Worm (Caenorhabditis elegans) whole organism, mixed stage, embryonic: ENCODE results near the gene Y45F10B.59.
"Not testable (repeated sequence)": the region's sequence is repeated elsewhere in the genome, so short reads cannot be mapped to it uniquely, and the experiment has no call there.

Experiments used
- M03D4.4 ChIP-seq: sonication (generic microtip); optimal IDR thresholded peaks from 2 replicates; lab custom pipeline; 2017; ENCODE audit warnings: mild to moderate bottlenecking, missing genetic modification characterization, missing compliant biosample characterization
- bed-3 ChIP-seq: fragments of 200-800 bp; sonication (Bioruptor generic); optimal IDR thresholded peaks from 3 replicates; lab custom pipeline; 2018; ENCODE audit warnings: mild to moderate bottlenecking, missing genetic modification characterization, moderate library complexity, missing compliant biosample characterization
- blmp-1 ChIP-seq: fragments of 150-350 bp; optimal IDR thresholded peaks from 2 replicates; lab custom pipeline; 2014; ENCODE audit warnings: missing biosample characterization, missing genetic modification characterization
- ceh-39 ChIP-seq: fragments of 150-350 bp; optimal IDR thresholded peaks from 2 replicates; lab custom pipeline; 2014; ENCODE audit warnings: missing biosample characterization, missing genetic modification characterization
- ceh-43 ChIP-seq: fragments of 200-800 bp; sonication (Bioruptor generic); optimal IDR thresholded peaks from 2 replicates; lab custom pipeline; 2018; ENCODE audit warnings: mild to moderate bottlenecking, missing genetic modification characterization, moderate library complexity, missing compliant biosample characterization
- ceh-83 ChIP-seq: fragments of 200-800 bp; sonication (Bioruptor generic); optimal IDR thresholded peaks from 2 replicates; lab custom pipeline; 2018; ENCODE audit warnings: mild to moderate bottlenecking, missing genetic modification characterization, missing compliant biosample characterization
- ces-1 ChIP-seq: fragments of 150-350 bp; optimal IDR thresholded peaks from 2 replicates; lab custom pipeline; 2014; ENCODE audit warnings: missing biosample characterization, missing genetic modification reagents, missing genetic modification characterization
- drap-1 ChIP-seq: fragments of 200-800 bp; sonication (Bioruptor generic); optimal IDR thresholded peaks from 3 replicates; lab custom pipeline; 2018; ENCODE audit warnings: mild to moderate bottlenecking, missing genetic modification characterization, missing compliant biosample characterization
- elt-3 ChIP-seq: fragments of 150-350 bp; optimal IDR thresholded peaks from 2 replicates; lab custom pipeline; 2014; ENCODE audit warnings: missing biosample characterization, missing genetic modification characterization
- ham-2 ChIP-seq: fragments of 200-800 bp; sonication (Bioruptor generic); optimal IDR thresholded peaks from 2 replicates; lab custom pipeline; 2018; ENCODE audit warnings: mild to moderate bottlenecking, missing genetic modification characterization, missing compliant biosample characterization
- hlh-1 ChIP-seq: fragments of 150-350 bp; optimal IDR thresholded peaks from 2 replicates; lab custom pipeline; 2014; ENCODE audit warnings: missing biosample characterization, missing genetic modification reagents, missing genetic modification characterization
- lin-13 ChIP-seq: fragments of 150-350 bp; optimal IDR thresholded peaks from 2 replicates; lab custom pipeline; 2014; ENCODE audit warnings: missing biosample characterization, missing genetic modification characterization
- lin-32 ChIP-seq: fragments of 200-800 bp; sonication (Bioruptor generic); optimal IDR thresholded peaks from 2 replicates; lab custom pipeline; 2018; ENCODE audit warnings: mild to moderate bottlenecking, missing genetic modification characterization, missing compliant biosample characterization
- lsy-2 ChIP-seq: fragments of 150-350 bp; optimal IDR thresholded peaks from 2 replicates; lab custom pipeline; 2014; ENCODE audit warnings: missing biosample characterization, missing genetic modification characterization
- mab-5 ChIP-seq: fragments of 150-350 bp; optimal IDR thresholded peaks from 2 replicates; lab custom pipeline; 2014; ENCODE audit warnings: missing biosample characterization, missing genetic modification characterization
- mep-1 ChIP-seq: fragments of 150-350 bp; optimal IDR thresholded peaks from 2 replicates; lab custom pipeline; 2017; ENCODE audit warnings: missing biosample characterization, missing genetic modification reagents, missing genetic modification characterization, inconsistent platforms
- nhr-12 ChIP-seq: fragments of 150-350 bp; optimal IDR thresholded peaks from 2 replicates; lab custom pipeline; 2014; ENCODE audit warnings: missing biosample characterization, missing genetic modification characterization
- nhr-2 ChIP-seq: fragments of 150-350 bp; optimal IDR thresholded peaks from 2 replicates; lab custom pipeline; 2014; ENCODE audit warnings: missing biosample characterization, missing genetic modification characterization
- nhr-237 ChIP-seq: fragments of 150-350 bp; optimal IDR thresholded peaks from 2 replicates; lab custom pipeline; 2014; ENCODE audit warnings: missing biosample characterization, missing genetic modification characterization
- nhr-28 ChIP-seq: fragments of 150-350 bp; optimal IDR thresholded peaks from 2 replicates; lab custom pipeline; 2014; ENCODE audit warnings: missing biosample characterization, missing genetic modification characterization
- nhr-76 ChIP-seq: sonication (generic microtip); optimal IDR thresholded peaks from 2 replicates; lab custom pipeline; 2017; ENCODE audit warnings: missing biosample characterization, missing genetic modification characterization
- pha-4 ChIP-seq: fragments of 150-350 bp; optimal IDR thresholded peaks from 2 replicates; lab custom pipeline; 2018; ENCODE audit warnings: missing biosample characterization, missing genetic modification reagents, missing genetic modification characterization
- sem-2 ChIP-seq: fragments of 200-800 bp; sonication (Bioruptor generic); optimal IDR thresholded peaks from 2 replicates; lab custom pipeline; 2018; ENCODE audit warnings: mild to moderate bottlenecking, missing genetic modification characterization, missing compliant biosample characterization
- snpc-4 ChIP-seq: fragments of 150-350 bp; optimal IDR thresholded peaks from 2 replicates; lab custom pipeline; 2014; ENCODE audit warnings: missing biosample characterization, missing genetic modification characterization
- sptf-1 ChIP-seq: sonication (generic microtip); optimal IDR thresholded peaks from 2 replicates; lab custom pipeline; 2017; ENCODE audit warnings: mild to moderate bottlenecking, missing genetic modification characterization, moderate library complexity, missing compliant biosample characterization
- tbx-8 ChIP-seq: fragments of 200-800 bp; sonication (Bioruptor generic); optimal IDR thresholded peaks from 2 replicates; lab custom pipeline; 2018; ENCODE audit warnings: mild to moderate bottlenecking, missing genetic modification characterization, moderate library complexity, missing compliant biosample characterization
- unc-120 ChIP-seq: sonication (generic microtip); optimal IDR thresholded peaks from 2 replicates; lab custom pipeline; 2017; ENCODE audit warnings: missing genetic modification characterization, missing compliant biosample characterization; ENCODE audit not compliant: poor library complexity, severe bottlenecking
- unc-39 ChIP-seq: fragments of 150-350 bp; optimal IDR thresholded peaks from 2 replicates; lab custom pipeline; 2014; ENCODE audit warnings: missing biosample characterization, missing genetic modification characterization
- zip-8 ChIP-seq: fragments of 150-350 bp; optimal IDR thresholded peaks from 2 replicates; lab custom pipeline; 2014; ENCODE audit warnings: missing biosample characterization, missing genetic modification characterization

Gene Y45F10B.59

DNA sequence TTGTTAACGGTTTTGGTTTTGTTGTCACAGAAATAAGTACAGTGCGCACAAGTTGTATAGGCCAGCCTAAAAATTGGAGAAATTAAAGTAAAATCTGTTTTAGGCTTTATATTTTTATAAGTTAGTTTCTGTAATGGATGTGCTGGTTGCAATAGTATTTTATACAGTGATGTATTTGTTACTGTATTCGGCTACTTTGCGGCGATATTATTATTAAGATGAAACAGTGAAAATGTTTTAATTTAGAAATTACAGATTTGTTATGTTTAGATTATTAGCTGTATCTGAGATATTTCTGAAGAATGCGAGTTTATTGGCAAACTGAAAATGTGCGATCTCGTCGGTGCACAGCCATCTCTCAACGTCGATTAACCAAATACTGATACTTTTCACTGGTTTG, 45.1 kb downstream of the Y45F10B.59 start, which contains the start of gene ule-4:
Gene ule-4 (minus strand): TSS at position 101 of the 400 bp plus-strand sequence.
- no peak for TF ChIP-seq zip-8 (tag; lab: Kevin White, UChicago)
- no peak for TF ChIP-seq unc-120 (tag; lab: Kevin White, UChicago)
- TF ChIP-seq hlh-1 (tag; lab: Kevin White, UChicago): no peak
- TF ChIP-seq ces-1 (GFP tag; lab: Kevin White, UChicago): no peak
- no peak for TF ChIP-seq snpc-4 (tag; lab: Kevin White, UChicago)
- TF ChIP-seq pha-4: no peak
- no peak for TF ChIP-seq nhr-2 (tag; lab: Kevin White, UChicago)
- TF ChIP-seq sem-2: no peak
- no peak for TF ChIP-seq lin-32 (GFP tag; lab: Kevin White, UChicago)
- TF ChIP-seq nhr-12 (tag; lab: Kevin White, UChicago): no peak
- no peak for TF ChIP-seq nhr-28
- no peak for TF ChIP-seq tbx-8
- TF ChIP-seq elt-3 (tag; lab: Kevin White, UChicago): no peak
- TF ChIP-seq drap-1 (GFP tag; lab: Kevin White, UChicago): no peak
- TF ChIP-seq, all 35 proteins: peak for 0

DNA sequence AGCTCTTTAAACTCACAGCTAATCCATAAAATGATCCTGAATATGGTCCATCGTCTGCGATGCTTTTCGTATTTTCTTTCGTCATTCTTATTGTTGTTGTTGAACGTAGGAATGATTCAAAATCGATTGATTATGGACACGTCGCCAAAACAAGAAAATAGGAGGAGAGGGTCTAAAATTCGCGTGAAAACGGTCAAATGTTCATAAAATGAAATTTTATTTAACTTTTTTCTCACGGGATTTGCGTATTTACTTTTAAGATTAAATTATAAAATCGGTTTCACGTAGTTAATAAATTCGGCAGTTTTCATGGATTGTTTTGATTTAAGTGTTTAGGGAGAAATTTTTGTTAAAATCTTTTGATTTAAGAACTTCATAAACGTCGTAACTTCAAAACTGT, 46.7 kb downstream of the Y45F10B.59 start, which contains the start of gene C08F11.10:
Gene C08F11.10 (minus strand): TSS at position 101 of the 400 bp plus-strand sequence.
- TF ChIP-seq unc-39 (tag; lab: Kevin White, UChicago) (no peak), pha-4 (no peak), lsy-2 (tag; lab: Kevin White, UChicago) (no peak), M03D4.4 (tag; lab: Kevin White, UChicago) (no peak), ham-2 (no peak), hlh-1 (tag; lab: Kevin White, UChicago) (no peak), unc-120 (tag; lab: Kevin White, UChicago) (no peak), blmp-1 (tag; lab: Kevin White, UChicago) (no peak), bed-3 (GFP tag; lab: Kevin White, UChicago) (no peak), sptf-1 (tag; lab: Kevin White, UChicago) (no peak), ceh-43 (no peak), ceh-83 (GFP tag; lab: Kevin White, UChicago) (no peak), mab-5 (tag; lab: Kevin White, UChicago) (no peak), snpc-4 (tag; lab: Kevin White, UChicago) (no peak), lin-13 (tag; lab: Kevin White, UChicago) (no peak), nhr-76 (tag; lab: Kevin White, UChicago) (no peak), ceh-39 (tag; lab: Kevin White, UChicago) (no peak), mep-1 (tag; lab: Kevin White, UChicago) (no peak)
- TF ChIP-seq, all 35 proteins: peak for 0

DNA sequence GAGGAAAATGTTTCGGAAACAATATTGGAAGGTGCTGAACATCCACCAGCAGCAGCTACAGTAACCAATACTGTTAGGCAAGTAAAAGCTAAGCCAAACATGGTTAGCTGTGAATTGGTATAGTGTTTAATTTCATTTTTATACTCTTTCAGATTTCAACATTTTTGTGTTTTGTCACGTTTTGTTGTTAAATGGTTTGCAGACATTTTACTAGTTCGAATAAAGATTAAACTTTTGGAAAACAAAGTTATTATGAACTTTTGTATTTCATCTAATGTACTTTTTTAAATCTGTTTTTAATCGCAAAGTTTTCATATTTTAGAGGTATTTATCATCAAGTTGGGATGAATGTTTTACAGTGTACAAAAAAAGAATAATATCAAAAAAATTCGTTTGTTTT, 47.8 kb downstream of the Y45F10B.59 start, which contains the start of gene C08F11.17:
Gene C08F11.17 (minus strand): TSS at position 101 of the 400 bp plus-strand sequence.
- TF ChIP-seq lin-32 (GFP tag; lab: Kevin White, UChicago): no peak
- no peak for TF ChIP-seq blmp-1 (tag; lab: Kevin White, UChicago)
- TF ChIP-seq ceh-39 (tag; lab: Kevin White, UChicago): no peak
- no peak for TF ChIP-seq pha-4
- TF ChIP-seq snpc-4 (tag; lab: Kevin White, UChicago): no peak
- TF ChIP-seq lin-13 (tag; lab: Kevin White, UChicago): no peak

DNA sequence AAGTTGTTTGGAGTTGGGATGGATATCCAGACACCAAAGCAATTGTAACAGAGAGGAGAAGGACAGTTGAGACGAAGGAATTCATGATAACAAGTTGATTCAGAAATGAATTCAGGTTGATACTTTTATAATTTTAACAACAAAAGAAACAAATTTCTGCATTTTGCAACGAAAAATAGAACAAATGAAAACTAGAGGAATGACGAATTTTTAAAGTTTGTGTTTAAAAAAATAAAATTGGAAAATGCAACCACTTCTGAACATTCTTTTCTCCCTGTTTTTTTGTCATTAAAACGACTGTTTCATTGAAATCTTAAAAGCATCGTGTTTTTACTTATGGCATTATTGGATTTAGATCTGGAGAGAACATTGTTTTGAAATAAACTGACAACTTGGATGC, 49.0 kb downstream of the Y45F10B.59 start, which contains the start of gene C08F11.12:
Gene C08F11.12 (minus strand): TSS at position 101 of the 400 bp plus-strand sequence.
- not testable (repeated sequence) for TF ChIP-seq hlh-1 (tag; lab: Kevin White, UChicago); bed-3 (GFP tag; lab: Kevin White, UChicago); M03D4.4 (tag; lab: Kevin White, UChicago)

DNA sequence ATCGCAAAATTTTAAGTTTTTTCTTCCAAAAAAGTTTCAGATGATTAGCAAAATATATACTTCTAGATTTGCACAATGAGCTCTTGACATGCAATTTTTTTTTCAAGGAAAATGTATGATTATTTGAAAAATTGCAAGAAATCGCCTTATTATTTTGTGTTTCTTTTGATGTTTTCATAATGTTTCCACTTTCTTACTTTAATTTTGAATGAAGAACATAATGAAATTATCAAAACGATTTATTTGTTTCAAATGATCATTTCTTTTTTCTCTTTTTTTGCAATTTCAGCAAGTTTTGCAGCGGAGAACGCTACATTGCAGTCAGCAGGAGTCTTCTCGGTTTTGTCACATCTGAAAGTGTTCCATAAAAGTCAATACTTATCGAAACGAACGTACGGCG, 49.6 kb downstream of the Y45F10B.59 start, which contains the start of gene Y45F10C.6:
Gene Y45F10C.6 (plus strand): TSS at position 301 of the 400 bp plus-strand sequence.
- TF ChIP-seq ham-2; mab-5 (tag; lab: Kevin White, UChicago); nhr-237 (tag; lab: Kevin White, UChicago): not testable (repeated sequence)
